Fruit fly (Drosophila melanogaster) whole organism, embryonic: Measurements from ENCODE around the gene Arpc1.

Experiments
- Antp ChIP-seq: fragments of 200-800 bp; sonication (Bioruptor generic); optimal IDR thresholded peaks from 3 replicates; lab custom pipeline; 2016; ENCODE audit warnings: missing biosample characterization, missing genetic modification characterization
- Asciz ChIP-seq: fragments of 200-800 bp; sonication (Bioruptor generic); optimal IDR thresholded peaks from 2 replicates; lab custom pipeline; 2017; ENCODE audit warnings: missing biosample characterization, mild to moderate bottlenecking, missing genetic modification characterization, missing genetic modification reagents
- Atf-2 ChIP-seq: fragments of 200-800 bp; sonication (Bioruptor generic); optimal IDR thresholded peaks from 2 replicates; lab custom pipeline; 2016; ENCODE audit warnings: missing biosample characterization, missing genetic modification characterization
- Atf6 ChIP-seq: fragments of 200-800 bp; sonication (Bioruptor generic); IDR thresholded peaks from 2 replicates; pipeline ENCODE4 v1.3.6; 2022; ENCODE audit warnings: missing biosample characterization, missing genetic modification characterization
- BtbVII ChIP-seq: fragments of 200-800 bp; sonication (Bioruptor generic); optimal IDR thresholded peaks from 3 replicates; lab custom pipeline; 2017; ENCODE audit warnings: missing biosample characterization, mild to moderate bottlenecking, missing genetic modification characterization
- CG10654 ChIP-seq: fragments of 200-800 bp; sonication (Bioruptor generic); optimal IDR thresholded peaks from 2 replicates; lab custom pipeline; 2016; ENCODE audit warnings: missing biosample characterization, missing genetic modification characterization
- CG10959 ChIP-seq: fragments of 200-800 bp; sonication (Bioruptor generic); IDR thresholded peaks from 2 replicates; pipeline ENCODE4 v1.3.6; 2022; ENCODE audit warnings: missing biosample characterization, missing genetic modification characterization
- CG10979 ChIP-seq: fragments of 200-800 bp; sonication (Bioruptor generic); optimal IDR thresholded peaks from 2 replicates; lab custom pipeline; 2018; ENCODE audit warnings: missing biosample characterization, mild to moderate bottlenecking, missing genetic modification characterization, moderate library complexity
- CG11560 ChIP-seq: fragments of 200-800 bp; sonication (Bioruptor generic); IDR thresholded peaks from 3 replicates; pipeline ENCODE4 v1.3.6; 2022; ENCODE audit warnings: missing biosample characterization, missing genetic modification characterization
- CG13624 ChIP-seq: fragments of 200-800 bp; sonication (Bioruptor generic); optimal IDR thresholded peaks from 2 replicates; lab custom pipeline; 2016; ENCODE audit warnings: missing biosample characterization, missing genetic modification characterization
- CG14667 ChIP-seq: fragments of 200-800 bp; sonication (Bioruptor generic); IDR thresholded peaks from 2 replicates; pipeline ENCODE4 v1.3.6; 2022; ENCODE audit warnings: missing biosample characterization, missing genetic modification characterization
- CG1602 ChIP-seq: fragments of 200-800 bp; sonication (Bioruptor generic); optimal IDR thresholded peaks from 3 replicates; lab custom pipeline; 2016; ENCODE audit warnings: missing biosample characterization, missing genetic modification characterization
- CG17912 ChIP-seq: fragments of 200-800 bp; sonication (Bioruptor generic); optimal IDR thresholded peaks from 2 replicates; lab custom pipeline; 2018; ENCODE audit warnings: missing biosample characterization, mild to moderate bottlenecking, missing genetic modification characterization
- CG18476 ChIP-seq: fragments of 200-800 bp; sonication (Bioruptor generic); optimal IDR thresholded peaks from 2 replicates; lab custom pipeline; 2016; ENCODE audit warnings: missing biosample characterization, mild to moderate bottlenecking, missing genetic modification characterization
- CG2120 ChIP-seq: fragments of 200-800 bp; sonication (Bioruptor generic); optimal IDR thresholded peaks from 3 replicates; lab custom pipeline; 2016; ENCODE audit warnings: missing biosample characterization, missing genetic modification characterization
- CG3065 ChIP-seq: fragments of 200-800 bp; sonication (Bioruptor generic); optimal IDR thresholded peaks from 2 replicates; lab custom pipeline; 2016; ENCODE audit warnings: missing biosample characterization, missing genetic modification characterization
- CG32767 ChIP-seq: fragments of 200-800 bp; sonication (Bioruptor generic); IDR thresholded peaks from 2 replicates; pipeline ENCODE4 v1.3.6; 2022; ENCODE audit warnings: missing biosample characterization, missing genetic modification characterization
- CG3407 ChIP-seq: fragments of 200-800 bp; sonication (Bioruptor generic); optimal IDR thresholded peaks from 2 replicates; lab custom pipeline; 2018; ENCODE audit warnings: missing biosample characterization, mild to moderate bottlenecking, missing genetic modification characterization
- CG34422 ChIP-seq: fragments of 200-800 bp; sonication (Bioruptor generic); IDR thresholded peaks from 3 replicates; pipeline ENCODE4 v1.3.6; 2022; ENCODE audit warnings: missing biosample characterization, missing genetic modification characterization
- CG6272 ChIP-seq: fragments of 200-800 bp; sonication (Bioruptor generic); IDR thresholded peaks from 2 replicates; pipeline ENCODE4 v1.3.6; 2022; ENCODE audit warnings: missing biosample characterization, missing genetic modification characterization
- CG7786 ChIP-seq: fragments of 200-800 bp; sonication (Bioruptor generic); optimal IDR thresholded peaks from 2 replicates; lab custom pipeline; 2016; ENCODE audit warnings: missing biosample characterization, missing genetic modification characterization
- CG9437 ChIP-seq: fragments of 200-800 bp; sonication (Bioruptor generic); optimal IDR thresholded peaks from 2 replicates; lab custom pipeline; 2018; ENCODE audit warnings: missing biosample characterization, mild to moderate bottlenecking, missing genetic modification characterization
- CG9817 ChIP-seq: fragments of 200-800 bp; sonication (Bioruptor generic); optimal IDR thresholded peaks from 2 replicates; lab custom pipeline; 2018; ENCODE audit warnings: missing biosample characterization, mild to moderate bottlenecking, missing genetic modification characterization, moderate library complexity
- CkIIα-i1 ChIP-seq: fragments of 200-800 bp; sonication (Bioruptor generic); IDR thresholded peaks from 2 replicates; pipeline ENCODE4 v1.3.6; 2022; ENCODE audit warnings: missing biosample characterization, missing genetic modification characterization
- Doc2 ChIP-seq: fragments of 200-800 bp; sonication (Bioruptor generic); IDR thresholded peaks from 2 replicates; pipeline ENCODE4 v1.3.6; 2022; ENCODE audit warnings: missing biosample characterization, missing genetic modification characterization
- ERR ChIP-seq: fragments of 200-800 bp; sonication (Bioruptor generic); optimal IDR thresholded peaks from 2 replicates; lab custom pipeline; 2016; ENCODE audit warnings: missing biosample characterization, missing genetic modification characterization
- HLH3B ChIP-seq: fragments of 200-800 bp; sonication (Bioruptor generic); IDR thresholded peaks from 2 replicates; pipeline ENCODE4 v1.3.6; 2022; ENCODE audit warnings: missing biosample characterization, missing genetic modification characterization
- Hr39 ChIP-seq: fragments of >200 bp; optimal IDR thresholded peaks from 2 replicates; lab custom pipeline; 2017
- Lim3 ChIP-seq: fragments of 200-800 bp; sonication (Bioruptor generic); IDR thresholded peaks from 2 replicates; pipeline ENCODE4 v1.3.6; 2022; ENCODE audit warnings: missing biosample characterization, missing genetic modification characterization
- MTF-1 ChIP-seq: fragments of 200-800 bp; sonication (Bioruptor generic); optimal IDR thresholded peaks from 2 replicates; lab custom pipeline; 2018; ENCODE audit warnings: missing biosample characterization, mild to moderate bottlenecking, missing genetic modification characterization, borderline replicate concordance
- Mrtf ChIP-seq: fragments of 200-800 bp; sonication (Bioruptor generic); IDR thresholded peaks from 3 replicates; pipeline ENCODE4 v1.3.6; 2022; ENCODE audit warnings: missing biosample characterization, missing genetic modification characterization
- Nf-YA ChIP-seq: fragments of 200-800 bp; sonication (Bioruptor generic); IDR thresholded peaks from 2 replicates; pipeline ENCODE4 v1.3.6; 2022; ENCODE audit warnings: missing biosample characterization, missing genetic modification characterization
- Nf-YC ChIP-seq: fragments of 200-800 bp; optimal IDR thresholded peaks from 3 replicates; lab custom pipeline; 2019; ENCODE audit warnings: missing biosample characterization, mild to moderate bottlenecking, missing genetic modification characterization, moderate library complexity
- Six4 ChIP-seq: fragments of 200-800 bp; sonication (Bioruptor generic); optimal IDR thresholded peaks from 2 replicates; lab custom pipeline; 2016; ENCODE audit warnings: missing biosample characterization, missing genetic modification characterization
- Taf1 ChIP-seq: fragments of 200-800 bp; sonication (Bioruptor generic); IDR thresholded peaks from 2 replicates; pipeline ENCODE4 v1.3.6; 2022; ENCODE audit warnings: missing biosample characterization, missing genetic modification characterization
- Tbp ChIP-seq: fragments of >200 bp; optimal IDR thresholded peaks from 2 replicates; lab custom pipeline; 2018; ENCODE audit warnings: missing biosample characterization, missing genetic modification characterization
- bsh ChIP-seq, 2 experiments: fragments of 200-800 bp; sonication (Bioruptor generic); optimal IDR thresholded peaks; 2 replicates each; lab custom pipeline; 2017 to 2018; ENCODE audit warnings: mild to moderate bottlenecking in 2 of 2, missing biosample characterization in 2 of 2, missing genetic modification characterization in 2 of 2, moderate library complexity in 1 of 2
- cas ChIP-seq: fragments of 200-800 bp; sonication (Bioruptor generic); IDR thresholded peaks from 2 replicates; pipeline ENCODE4 v1.3.6; 2022; ENCODE audit warnings: missing biosample characterization, missing genetic modification characterization
- chm ChIP-seq: fragments of 200-800 bp; sonication (Bioruptor generic); IDR thresholded peaks from 2 replicates; pipeline ENCODE4 v1.3.6; 2022; ENCODE audit warnings: missing biosample characterization, missing genetic modification characterization
- en ChIP-seq: fragments of 200-800 bp; sonication (Bioruptor generic); optimal IDR thresholded peaks from 2 replicates; lab custom pipeline; 2016; ENCODE audit warnings: missing biosample characterization, missing genetic modification characterization
- eve ChIP-seq, 2 experiments: fragments of >200 bp; optimal IDR thresholded peaks; 2 replicates each; lab custom pipeline; 2017; ENCODE audit warnings: missing biosample characterization in 2 of 2, missing genetic modification characterization in 2 of 2
- ftz-f1 ChIP-seq: fragments of 200-800 bp; sonication (Bioruptor generic); optimal IDR thresholded peaks from 2 replicates; lab custom pipeline; 2016; ENCODE audit warnings: missing biosample characterization, missing genetic modification characterization
- pb ChIP-seq: fragments of 200-800 bp; sonication (Bioruptor generic); optimal IDR thresholded peaks from 3 replicates; lab custom pipeline; 2016; ENCODE audit warnings: missing biosample characterization, missing genetic modification characterization
- ranshi ChIP-seq: fragments of 200-800 bp; sonication (Bioruptor generic); IDR thresholded peaks from 2 replicates; pipeline ENCODE4 v1.3.6; 2022; ENCODE audit warnings: missing biosample characterization, missing genetic modification characterization
- sima ChIP-seq: fragments of 200-800 bp; sonication (Bioruptor generic); optimal IDR thresholded peaks from 2 replicates; lab custom pipeline; 2016; ENCODE audit warnings: missing biosample characterization, missing genetic modification characterization
- tup ChIP-seq: fragments of 200-800 bp; sonication (Bioruptor generic); optimal IDR thresholded peaks from 2 replicates; lab custom pipeline; 2016; ENCODE audit warnings: missing biosample characterization, mild to moderate bottlenecking, missing genetic modification characterization, moderate library complexity
- twi ChIP-seq: fragments of 200-800 bp; optimal IDR thresholded peaks from 2 replicates; lab custom pipeline; 2019; ENCODE audit warnings: missing biosample characterization, mild to moderate bottlenecking, missing genetic modification characterization, moderate library complexity
- zen ChIP-seq: fragments of 200-800 bp; sonication (Bioruptor generic); optimal IDR thresholded peaks from 3 replicates; lab custom pipeline; 2018; ENCODE audit warnings: missing biosample characterization, mild to moderate bottlenecking, missing genetic modification characterization, moderate library complexity
- zen2 ChIP-seq: fragments of 200-800 bp; sonication (Bioruptor generic); IDR thresholded peaks from 3 replicates; pipeline ENCODE4 v1.3.6; 2022; ENCODE audit warnings: missing biosample characterization, missing genetic modification characterization; ENCODE audit not compliant: partially characterized antibody
- zf30C ChIP-seq: fragments of 200-800 bp; sonication (Bioruptor generic); optimal IDR thresholded peaks from 3 replicates; lab custom pipeline; 2018; ENCODE audit warnings: missing biosample characterization, mild to moderate bottlenecking, missing genetic modification characterization

Gene Arpc1

DNA sequence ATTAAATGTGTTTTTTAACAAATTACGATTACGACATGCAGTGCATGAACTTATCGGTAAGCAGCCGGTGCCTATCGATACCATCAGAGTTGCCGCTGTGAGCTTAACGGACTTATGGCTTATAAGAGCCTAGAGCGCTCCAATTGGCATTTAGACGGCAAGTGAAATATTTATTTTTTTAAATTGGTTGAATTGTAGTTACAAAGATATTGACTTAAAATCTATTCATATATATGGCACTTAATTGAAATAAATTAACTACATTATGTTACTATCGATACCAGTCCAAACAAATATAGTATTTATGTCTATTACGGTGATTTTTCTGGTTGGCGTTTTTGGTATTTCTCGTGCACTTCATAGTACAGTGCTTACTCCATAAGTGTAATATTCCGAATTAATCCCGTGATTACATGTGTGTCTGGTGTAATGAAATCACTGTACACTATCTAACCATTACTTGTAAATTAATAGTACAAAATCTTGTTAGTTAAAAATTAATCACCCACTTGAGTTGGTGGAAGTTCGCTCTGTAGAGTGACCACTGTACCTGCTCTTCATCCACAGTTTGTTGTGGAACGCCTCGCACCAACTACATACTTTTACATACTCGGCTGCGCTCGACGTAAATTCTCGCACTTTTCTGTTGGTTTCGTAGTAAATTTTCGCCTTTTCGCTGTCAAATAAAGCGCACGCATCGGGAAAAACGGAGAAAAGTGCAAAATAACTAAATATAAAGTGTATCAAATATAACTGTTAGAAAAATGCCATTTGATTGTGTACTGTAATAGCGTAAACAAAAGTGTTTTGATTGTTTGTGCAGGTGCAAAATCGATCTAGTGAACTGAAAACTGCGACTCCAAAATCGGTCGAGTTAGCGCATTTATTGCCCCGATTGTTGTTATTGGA, 5.7 kb upstream of the Arpc1 start, which contains the start of the genes mRpS23 and CenG1A (continued):
- TF ChIP-seq CG10654 = peak; percentile 100
- peak; percentile 96 for TF ChIP-seq CG9437 (GFP tag; lab: Kevin White, UChicago)
- TF ChIP-seq BtbVII (GFP tag; lab: Kevin White, UChicago) = peak; percentile 100
- peak; percentile 100 for TF ChIP-seq ranshi (GFP tag; lab: Robert Waterston, UW)
- TF ChIP-seq twi (tag; lab: Kevin White, UChicago) = peak; percentile 98
- TF ChIP-seq CG11560 = peak; percentile 95
- peak; percentile 99 for TF ChIP-seq CG18476 (GFP tag; lab: Kevin White, UChicago)
- peak; percentile 99 for TF ChIP-seq CkIIα-i1 (GFP tag; lab: Robert Waterston, UW)
- TF ChIP-seq CG14667 (GFP tag; lab: Robert Waterston, UW) = peak; percentile 100
- peak in 1 of 2 experiments; percentile 62 for TF ChIP-seq eve (GFP tag; optimal IDR thresholded peaks at IDR 0.05; lab: Kevin White, UChicago)
- TF ChIP-seq Taf1 (GFP tag; lab: Robert Waterston, UW) = peak; percentile 100
- peak; percentile 100 for TF ChIP-seq CG2120 (GFP tag; lab: Kevin White, UChicago)
- TF ChIP-seq Hr39 (lab: Kevin White, UChicago) = no peak
- peak; percentile 100 for TF ChIP-seq bsh (GFP tag; optimal IDR thresholded peaks at IDR 0.05; lab: Kevin White, UChicago)
- TF ChIP-seq CG13624 (GFP tag; lab: Kevin White, UChicago) = peak; percentile 100
- peak; percentile 100 for TF ChIP-seq Antp (GFP tag; lab: Kevin White, UChicago)
- peak; percentile 100 for TF ChIP-seq CG10979 (tag; lab: Kevin White, UChicago)
- TF ChIP-seq CG34422 (GFP tag; lab: Robert Waterston, UW) = peak; percentile 100
- TF ChIP-seq chm (GFP tag; lab: Robert Waterston, UW) = peak; percentile 100
- peak; percentile 100 for TF ChIP-seq CG3065 (GFP tag; lab: Kevin White, UChicago)
- peak; percentile 94 for TF ChIP-seq Nf-YC (tag; lab: Kevin White, UChicago)
- TF ChIP-seq sima (GFP tag; lab: Kevin White, UChicago) = peak; percentile 98
- TF ChIP-seq Mrtf = peak; percentile 100
- TF ChIP-seq zf30C (GFP tag; lab: Kevin White, UChicago) = peak; percentile 60
- TF ChIP-seq tup (GFP tag; lab: Kevin White, UChicago) = peak; percentile 99
- TF ChIP-seq HLH3B (GFP tag; lab: Robert Waterston, UW) = peak; percentile 100
- TF ChIP-seq Nf-YA = peak; percentile 100
- peak; percentile 100 for TF ChIP-seq CG9817 (tag; lab: Kevin White, UChicago)
- peak; percentile 100 for TF ChIP-seq en
- TF ChIP-seq CG1602 = peak; percentile 100
- TF ChIP-seq Atf6 (GFP tag; lab: Robert Waterston, UW) = peak; percentile 100
- peak; percentile 100 for TF ChIP-seq cas (GFP tag; lab: Robert Waterston, UW)
- TF ChIP-seq Lim3 (GFP tag; lab: Robert Waterston, UW) = peak; percentile 99
- TF ChIP-seq Tbp (GFP tag; lab: Kevin White, UChicago) = no peak
- peak; percentile 99 for TF ChIP-seq CG3407 (GFP tag; lab: Kevin White, UChicago)
- TF ChIP-seq CG6272 (GFP tag; lab: Robert Waterston, UW) = peak; percentile 100
- no peak; the same call in 2 of the 3 replicates for TF ChIP-seq zen2 (GFP tag; lab: Robert Waterston, UW)
- peak; percentile 100 for TF ChIP-seq CG7786 (GFP tag; lab: Kevin White, UChicago)
- TF ChIP-seq MTF-1 (GFP tag; lab: Kevin White, UChicago) = peak; percentile 99
- TF ChIP-seq CG10959 = peak; percentile 100
- peak; percentile 100 for TF ChIP-seq Atf-2 (GFP tag; lab: Kevin White, UChicago)
- TF ChIP-seq Doc2 (GFP tag; lab: Robert Waterston, UW) = peak; percentile 99
- TF ChIP-seq Six4 (GFP tag; lab: Kevin White, UChicago) = peak; percentile 100
- peak; percentile 100 for TF ChIP-seq CG32767
- peak; percentile 94 for TF ChIP-seq ftz-f1 (GFP tag; lab: Kevin White, UChicago)
- TF ChIP-seq Asciz (GFP tag; lab: Kevin White, UChicago) = peak; percentile 100
- peak; percentile 99 for TF ChIP-seq CG17912 (GFP tag; lab: Kevin White, UChicago)
- peak; percentile 99 for TF ChIP-seq pb (GFP tag; lab: Kevin White, UChicago)
- TF ChIP-seq ERR = peak; percentile 99
- TF ChIP-seq zen (tag; lab: Kevin White, UChicago) = peak; percentile 100
